Worm (Caenorhabditis elegans) whole organism, mixed stage, embryonic: Measurements from ENCODE around the gene C27A2.8.
A peak's percentile ranks its signal among the peaks of the same experiment; 100 is the strongest.

Source experiments
- M03D4.4 ChIP-seq: sonication (generic microtip); optimal IDR thresholded peaks from 2 replicates; lab custom pipeline; 2017; ENCODE audit warnings: mild to moderate bottlenecking, missing genetic modification characterization, missing compliant biosample characterization
- bed-3 ChIP-seq: fragments of 200-800 bp; sonication (Bioruptor generic); optimal IDR thresholded peaks from 3 replicates; lab custom pipeline; 2018; ENCODE audit warnings: mild to moderate bottlenecking, missing genetic modification characterization, moderate library complexity, missing compliant biosample characterization
- blmp-1 ChIP-seq: fragments of 150-350 bp; optimal IDR thresholded peaks from 2 replicates; lab custom pipeline; 2014; ENCODE audit warnings: missing biosample characterization, missing genetic modification characterization
- ceh-39 ChIP-seq: fragments of 150-350 bp; optimal IDR thresholded peaks from 2 replicates; lab custom pipeline; 2014; ENCODE audit warnings: missing biosample characterization, missing genetic modification characterization
- ces-1 ChIP-seq: fragments of 150-350 bp; optimal IDR thresholded peaks from 2 replicates; lab custom pipeline; 2014; ENCODE audit warnings: missing biosample characterization, missing genetic modification reagents, missing genetic modification characterization
- cnd-1 ChIP-seq: fragments of 200-800 bp; sonication (Bioruptor generic); optimal IDR thresholded peaks from 2 replicates; lab custom pipeline; 2018; ENCODE audit warnings: mild to moderate bottlenecking, missing genetic modification characterization, missing compliant biosample characterization
- elt-1 ChIP-seq: sonication (generic microtip); optimal IDR thresholded peaks from 2 replicates; lab custom pipeline; 2017; ENCODE audit warnings: missing genetic modification characterization, mild to moderate bottlenecking, missing compliant biosample characterization, antibody characterized with exemption, moderate library complexity, borderline replicate concordance; ENCODE audit not compliant: insufficient read depth
- flh-1 ChIP-seq: fragments of 200-800 bp; sonication (Bioruptor generic); optimal IDR thresholded peaks from 2 replicates; lab custom pipeline; 2018; ENCODE audit warnings: mild to moderate bottlenecking, missing genetic modification characterization, moderate library complexity, missing compliant biosample characterization
- ham-2 ChIP-seq: fragments of 200-800 bp; sonication (Bioruptor generic); optimal IDR thresholded peaks from 2 replicates; lab custom pipeline; 2018; ENCODE audit warnings: mild to moderate bottlenecking, missing genetic modification characterization, missing compliant biosample characterization
- hlh-1 ChIP-seq: fragments of 150-350 bp; optimal IDR thresholded peaks from 2 replicates; lab custom pipeline; 2014; ENCODE audit warnings: missing biosample characterization, missing genetic modification reagents, missing genetic modification characterization
- lin-13 ChIP-seq: fragments of 150-350 bp; optimal IDR thresholded peaks from 2 replicates; lab custom pipeline; 2014; ENCODE audit warnings: missing biosample characterization, missing genetic modification characterization
- lin-32 ChIP-seq: fragments of 200-800 bp; sonication (Bioruptor generic); optimal IDR thresholded peaks from 2 replicates; lab custom pipeline; 2018; ENCODE audit warnings: mild to moderate bottlenecking, missing genetic modification characterization, missing compliant biosample characterization
- lsy-2 ChIP-seq: fragments of 150-350 bp; optimal IDR thresholded peaks from 2 replicates; lab custom pipeline; 2014; ENCODE audit warnings: missing biosample characterization, missing genetic modification characterization
- mab-5 ChIP-seq: fragments of 150-350 bp; optimal IDR thresholded peaks from 2 replicates; lab custom pipeline; 2014; ENCODE audit warnings: missing biosample characterization, missing genetic modification characterization
- mep-1 ChIP-seq: fragments of 150-350 bp; optimal IDR thresholded peaks from 2 replicates; lab custom pipeline; 2017; ENCODE audit warnings: missing biosample characterization, missing genetic modification reagents, missing genetic modification characterization, inconsistent platforms
- nhr-12 ChIP-seq: fragments of 150-350 bp; optimal IDR thresholded peaks from 2 replicates; lab custom pipeline; 2014; ENCODE audit warnings: missing biosample characterization, missing genetic modification characterization
- nhr-2 ChIP-seq: fragments of 150-350 bp; optimal IDR thresholded peaks from 2 replicates; lab custom pipeline; 2014; ENCODE audit warnings: missing biosample characterization, missing genetic modification characterization
- nhr-237 ChIP-seq: fragments of 150-350 bp; optimal IDR thresholded peaks from 2 replicates; lab custom pipeline; 2014; ENCODE audit warnings: missing biosample characterization, missing genetic modification characterization
- nhr-28 ChIP-seq: fragments of 150-350 bp; optimal IDR thresholded peaks from 2 replicates; lab custom pipeline; 2014; ENCODE audit warnings: missing biosample characterization, missing genetic modification characterization
- nhr-76 ChIP-seq: sonication (generic microtip); optimal IDR thresholded peaks from 2 replicates; lab custom pipeline; 2017; ENCODE audit warnings: missing biosample characterization, missing genetic modification characterization
- pha-4 ChIP-seq: fragments of 150-350 bp; optimal IDR thresholded peaks from 2 replicates; lab custom pipeline; 2018; ENCODE audit warnings: missing biosample characterization, missing genetic modification reagents, missing genetic modification characterization
- sem-2 ChIP-seq: fragments of 200-800 bp; sonication (Bioruptor generic); optimal IDR thresholded peaks from 2 replicates; lab custom pipeline; 2018; ENCODE audit warnings: mild to moderate bottlenecking, missing genetic modification characterization, missing compliant biosample characterization
- snpc-4 ChIP-seq: fragments of 150-350 bp; optimal IDR thresholded peaks from 2 replicates; lab custom pipeline; 2014; ENCODE audit warnings: missing biosample characterization, missing genetic modification characterization
- sptf-1 ChIP-seq: sonication (generic microtip); optimal IDR thresholded peaks from 2 replicates; lab custom pipeline; 2017; ENCODE audit warnings: mild to moderate bottlenecking, missing genetic modification characterization, moderate library complexity, missing compliant biosample characterization
- unc-120 ChIP-seq: sonication (generic microtip); optimal IDR thresholded peaks from 2 replicates; lab custom pipeline; 2017; ENCODE audit warnings: missing genetic modification characterization, missing compliant biosample characterization; ENCODE audit not compliant: poor library complexity, severe bottlenecking
- unc-39 ChIP-seq: fragments of 150-350 bp; optimal IDR thresholded peaks from 2 replicates; lab custom pipeline; 2014; ENCODE audit warnings: missing biosample characterization, missing genetic modification characterization
- unc-62 ChIP-seq: fragments of 150-350 bp; optimal IDR thresholded peaks from 2 replicates; lab custom pipeline; 2014; ENCODE audit warnings: missing biosample characterization, missing genetic modification reagents, missing genetic modification characterization
- zip-8 ChIP-seq: fragments of 150-350 bp; optimal IDR thresholded peaks from 2 replicates; lab custom pipeline; 2014; ENCODE audit warnings: missing biosample characterization, missing genetic modification characterization
- ztf-11 ChIP-seq: fragments of 150-350 bp; optimal IDR thresholded peaks from 2 replicates; lab custom pipeline; 2014; ENCODE audit warnings: missing biosample characterization, missing genetic modification characterization

Gene C27A2.8

ce11 chrII:5086143-5086542 lies 18.3 kb upstream of the C27A2.8 start:
- TF ChIP-seq sem-2 (GFP tag; lab: Kevin White, UChicago) (no peak), ham-2 (GFP tag; lab: Kevin White, UChicago) (no peak), M03D4.4 (no peak), unc-39 (no peak), lin-13 (tag; lab: Kevin White, UChicago) (no peak), lin-32 (GFP tag; lab: Kevin White, UChicago) (no peak), nhr-76 (tag; lab: Kevin White, UChicago) (no peak), nhr-237 (tag; lab: Kevin White, UChicago) (no peak)

ce11 chrII:5085450-5085849 lies 17.6 kb upstream of the C27A2.8 start, which contains the start of gene txt-9:
txt-9 (plus strand) TSS chrII:5085785.
- TF ChIP-seq flh-1 (no peak), nhr-12 (no peak), ztf-11 (tag; lab: Kevin White, UChicago) (no peak), lsy-2 (tag; lab: Kevin White, UChicago) (no peak), ceh-39 (no peak)

- TF ChIP-seq snpc-4 (no peak), unc-62 (no peak)
These were observed 16.4 kb upstream of the C27A2.8 start for ce11 chrII:5084225-5084624.

- no peak for TF ChIP-seq ces-1
- TF ChIP-seq zip-8 (tag; lab: Kevin White, UChicago) = no peak
- TF ChIP-seq unc-120 (tag; lab: Kevin White, UChicago) = no peak
- TF ChIP-seq mep-1 = no peak
- no peak for TF ChIP-seq cnd-1 (tag; lab: Kevin White, UChicago)
- TF ChIP-seq unc-39 = no peak
- TF ChIP-seq blmp-1 (tag; lab: Kevin White, UChicago) = no peak
- no peak for TF ChIP-seq ham-2 (GFP tag; lab: Kevin White, UChicago)
- TF ChIP-seq ztf-11 (tag; lab: Kevin White, UChicago) = no peak
- no peak for TF ChIP-seq sptf-1 (tag; lab: Kevin White, UChicago)
- TF ChIP-seq lin-32 (GFP tag; lab: Kevin White, UChicago) = no peak
- TF ChIP-seq nhr-12 = no peak
- TF ChIP-seq unc-62 = no peak
- TF ChIP-seq nhr-237 (tag; lab: Kevin White, UChicago) = no peak
- TF ChIP-seq bed-3 (GFP tag; lab: Kevin White, UChicago) = no peak
- no peak for TF ChIP-seq pha-4
- TF ChIP-seq nhr-28 (tag; lab: Kevin White, UChicago) = no peak
- no peak for TF ChIP-seq sem-2 (GFP tag; lab: Kevin White, UChicago)
- TF ChIP-seq, all 35 proteins: peak for 0
These were observed 15.5 kb upstream of the C27A2.8 start, which contains the start of gene C04G6.4 for ce11 chrII:5083341-5083740. C04G6.4 (minus strand) TSS chrII:5083441.

ce11 chrII:5081124-5081913 lies 13.5 kb upstream of the C27A2.8 start, which contains the start of gene dsh-2:
dsh-2 (minus strand) TSS chrII:5081174.
- TF ChIP-seq ceh-39 = peak; percentile 82
- TF ChIP-seq nhr-2 = peak; percentile 70
- peak; percentile 86 for TF ChIP-seq unc-62
- TF ChIP-seq lin-13 (tag; lab: Kevin White, UChicago) = peak; percentile 44
- TF ChIP-seq unc-120 (tag; lab: Kevin White, UChicago) = peak; percentile 10
- peak; percentile 94 for TF ChIP-seq ces-1
- TF ChIP-seq zip-8 (tag; lab: Kevin White, UChicago) = no peak
- TF ChIP-seq blmp-1 (tag; lab: Kevin White, UChicago) = no peak
- no peak for TF ChIP-seq lin-32 (GFP tag; lab: Kevin White, UChicago)
- TF ChIP-seq mep-1 = peak; percentile 64
- peak; percentile 20 for TF ChIP-seq lsy-2 (tag; lab: Kevin White, UChicago)
- peak; percentile 13 for TF ChIP-seq hlh-1

- TF ChIP-seq snpc-4 (no peak), flh-1 (no peak), M03D4.4 (no peak), nhr-2 (no peak), mab-5 (tag; lab: Kevin White, UChicago) (no peak), sptf-1 (tag; lab: Kevin White, UChicago) (no peak), elt-1 (tag; lab: Kevin White, UChicago) (no peak), hlh-1 (no peak), nhr-28 (tag; lab: Kevin White, UChicago) (no peak), lsy-2 (tag; lab: Kevin White, UChicago) (no peak), nhr-76 (tag; lab: Kevin White, UChicago) (no peak), lin-13 (tag; lab: Kevin White, UChicago) (no peak)
These were observed 3.4 kb upstream of the C27A2.8 start, which contains the start of gene C27A2.7 for ce11 chrII:5071265-5071664. C27A2.7 (minus strand) TSS chrII:5071365.
